Fruit fly (Drosophila melanogaster) whole organism, embryonic: ENCODE measurements around the gene hfp.

Experiments used
- Ada2b ChIP-seq: fragments of 200-800 bp; sonication (Bioruptor generic); IDR thresholded peaks from 2 replicates; pipeline ENCODE4 v1.3.6; 2022; ENCODE audit warnings: missing biosample characterization, missing genetic modification characterization
- Atf6 ChIP-seq: fragments of 200-800 bp; sonication (Bioruptor generic); IDR thresholded peaks from 2 replicates; pipeline ENCODE4 v1.3.6; 2022; ENCODE audit warnings: missing biosample characterization, missing genetic modification characterization
- Bdp1 ChIP-seq: fragments of 200-800 bp; sonication (Bioruptor generic); optimal IDR thresholded peaks from 3 replicates; lab custom pipeline; 2016; ENCODE audit warnings: missing biosample characterization, missing genetic modification characterization
- Bgb ChIP-seq: fragments of 200-800 bp; sonication (Bioruptor generic); IDR thresholded peaks from 2 replicates; pipeline ENCODE4 v1.3.6; 2022; ENCODE audit warnings: missing biosample characterization, missing genetic modification characterization; ENCODE audit not compliant: partially characterized antibody
- CG10267 ChIP-seq: fragments of 200-800 bp; sonication (Bioruptor generic); optimal IDR thresholded peaks from 2 replicates; lab custom pipeline; 2018; ENCODE audit warnings: missing biosample characterization, mild to moderate bottlenecking, missing genetic modification characterization, moderate library complexity
- CG10321 ChIP-seq: fragments of 200-800 bp; sonication (Bioruptor generic); IDR thresholded peaks from 2 replicates; pipeline ENCODE4 v1.3.6; 2022; ENCODE audit warnings: missing biosample characterization, missing genetic modification characterization
- CG11398 ChIP-seq: fragments of 200-800 bp; sonication (Bioruptor generic); optimal IDR thresholded peaks from 2 replicates; lab custom pipeline; 2016; ENCODE audit warnings: missing biosample characterization, missing genetic modification characterization
- CG11456 ChIP-seq: fragments of 200-800 bp; sonication (Bioruptor generic); IDR thresholded peaks from 3 replicates; pipeline ENCODE4 v1.3.6; 2022; ENCODE audit warnings: missing biosample characterization, missing genetic modification characterization
- CG11504 ChIP-seq: fragments of 200-800 bp; sonication (Bioruptor generic); optimal IDR thresholded peaks from 3 replicates; lab custom pipeline; 2019; ENCODE audit warnings: missing biosample characterization, mild to moderate bottlenecking, missing genetic modification characterization, moderate library complexity
- CG12299 ChIP-seq: fragments of 200-800 bp; sonication (Bioruptor generic); optimal IDR thresholded peaks from 2 replicates; lab custom pipeline; 2018; ENCODE audit warnings: missing biosample characterization, mild to moderate bottlenecking, missing genetic modification characterization
- CG13287 ChIP-seq: fragments of 200-800 bp; sonication (Bioruptor generic); IDR thresholded peaks from 2 replicates; pipeline ENCODE4 v1.3.6; 2022; ENCODE audit warnings: missing biosample characterization, missing genetic modification characterization; ENCODE audit not compliant: partially characterized antibody
- CG18619 ChIP-seq: fragments of 200-800 bp; sonication (Bioruptor generic); optimal IDR thresholded peaks from 3 replicates; lab custom pipeline; 2017; ENCODE audit warnings: missing biosample characterization, mild to moderate bottlenecking, missing genetic modification characterization
- CG2199 ChIP-seq: fragments of 200-800 bp; sonication (Bioruptor generic); IDR thresholded peaks from 3 replicates; pipeline ENCODE4 v1.3.6; 2022; ENCODE audit warnings: missing biosample characterization, missing genetic modification characterization
- CG3407 ChIP-seq: fragments of 200-800 bp; sonication (Bioruptor generic); optimal IDR thresholded peaks from 2 replicates; lab custom pipeline; 2018; ENCODE audit warnings: missing biosample characterization, mild to moderate bottlenecking, missing genetic modification characterization
- CG42726 ChIP-seq: fragments of 200-800 bp; sonication (Bioruptor generic); IDR thresholded peaks from 2 replicates; pipeline ENCODE4 v1.3.6; 2022; ENCODE audit warnings: missing biosample characterization, missing genetic modification characterization; ENCODE audit not compliant: partially characterized antibody
- CG6254 ChIP-seq: fragments of 200-800 bp; sonication (Bioruptor generic); optimal IDR thresholded peaks from 3 replicates; lab custom pipeline; 2017; ENCODE audit warnings: mild to moderate bottlenecking, missing biosample characterization, missing genetic modification reagents, missing genetic modification characterization
- CG6654 ChIP-seq: fragments of 200-800 bp; sonication (Bioruptor generic); optimal IDR thresholded peaks from 2 replicates; lab custom pipeline; 2017; ENCODE audit warnings: missing biosample characterization, mild to moderate bottlenecking, missing genetic modification characterization
- CG6689 ChIP-seq: fragments of 200-800 bp; sonication (Bioruptor generic); IDR thresholded peaks from 2 replicates; pipeline ENCODE4 v1.3.6; 2022; ENCODE audit warnings: missing biosample characterization, missing genetic modification characterization
- CG6765 ChIP-seq: fragments of 200-800 bp; sonication (Bioruptor generic); optimal IDR thresholded peaks from 3 replicates; lab custom pipeline; 2017; ENCODE audit warnings: missing biosample characterization, mild to moderate bottlenecking, missing genetic modification characterization
- CG7372 ChIP-seq: fragments of 200-800 bp; sonication (Bioruptor generic); IDR thresholded peaks from 2 replicates; pipeline ENCODE4 v1.3.6; 2022; ENCODE audit warnings: missing biosample characterization, missing genetic modification characterization
- CG8924 ChIP-seq: fragments of 200-800 bp; optimal IDR thresholded peaks from 3 replicates; lab custom pipeline; 2019; ENCODE audit warnings: missing biosample characterization, mild to moderate bottlenecking, missing genetic modification characterization, moderate library complexity
- CG9932 ChIP-seq: fragments of 200-800 bp; sonication (Bioruptor generic); IDR thresholded peaks from 2 replicates; pipeline ENCODE4 v1.3.6; 2022; ENCODE audit warnings: missing biosample characterization, missing genetic modification characterization
- Chrac-16 ChIP-seq: fragments of 200-800 bp; sonication (Bioruptor generic); optimal IDR thresholded peaks from 3 replicates; lab custom pipeline; 2016; ENCODE audit warnings: missing biosample characterization, missing genetic modification characterization
- Dbx ChIP-seq: fragments of 200-800 bp; sonication (Bioruptor generic); IDR thresholded peaks from 3 replicates; pipeline ENCODE4 v1.3.6; 2022; ENCODE audit warnings: missing biosample characterization, missing genetic modification characterization
- Dp ChIP-seq: fragments of 200-800 bp; sonication (Bioruptor generic); optimal IDR thresholded peaks from 2 replicates; lab custom pipeline; 2018; ENCODE audit warnings: missing biosample characterization, mild to moderate bottlenecking, missing genetic modification characterization, moderate library complexity
- Drgx ChIP-seq: fragments of 200-800 bp; sonication (Bioruptor generic); IDR thresholded peaks from 2 replicates; pipeline ENCODE4 v1.3.6; 2022; ENCODE audit warnings: missing biosample characterization, missing genetic modification characterization
- HLHmδ ChIP-seq: fragments of 200-800 bp; sonication (Bioruptor generic); optimal IDR thresholded peaks from 2 replicates; lab custom pipeline; 2018; ENCODE audit warnings: missing biosample characterization, mild to moderate bottlenecking, missing genetic modification characterization, moderate library complexity
- HmgZ ChIP-seq: fragments of 200-800 bp; sonication (Bioruptor generic); optimal IDR thresholded peaks from 2 replicates; lab custom pipeline; 2018; ENCODE audit warnings: missing biosample characterization, mild to moderate bottlenecking, missing genetic modification characterization
- Lim3 ChIP-seq: fragments of 200-800 bp; sonication (Bioruptor generic); IDR thresholded peaks from 2 replicates; pipeline ENCODE4 v1.3.6; 2022; ENCODE audit warnings: missing biosample characterization, missing genetic modification characterization
- Lpt ChIP-seq: fragments of >200 bp; optimal IDR thresholded peaks from 2 replicates; lab custom pipeline; 2018; ENCODE audit warnings: missing biosample characterization, missing genetic modification characterization
- Tbp ChIP-seq: fragments of >200 bp; optimal IDR thresholded peaks from 2 replicates; lab custom pipeline; 2018; ENCODE audit warnings: missing biosample characterization, missing genetic modification characterization
- bab2 ChIP-seq: fragments of 200-800 bp; sonication (Bioruptor generic); optimal IDR thresholded peaks from 2 replicates; lab custom pipeline; 2016; ENCODE audit warnings: missing biosample characterization, missing genetic modification characterization
- bsh ChIP-seq, 2 experiments: fragments of 200-800 bp; sonication (Bioruptor generic); optimal IDR thresholded peaks; 2 replicates each; lab custom pipeline; 2017 to 2018; ENCODE audit warnings: mild to moderate bottlenecking in 2 of 2, missing biosample characterization in 2 of 2, missing genetic modification characterization in 2 of 2, moderate library complexity in 1 of 2
- dmrt11E ChIP-seq: fragments of 200-800 bp; sonication (Bioruptor generic); optimal IDR thresholded peaks from 3 replicates; lab custom pipeline; 2018; ENCODE audit warnings: missing biosample characterization, mild to moderate bottlenecking, missing genetic modification characterization, moderate library complexity
- fd96Cb ChIP-seq: fragments of 200-800 bp; sonication (Bioruptor generic); optimal IDR thresholded peaks from 2 replicates; lab custom pipeline; 2018; ENCODE audit warnings: missing biosample characterization, mild to moderate bottlenecking, missing genetic modification characterization, moderate library complexity
- fu2 ChIP-seq: fragments of 200-800 bp; sonication (Bioruptor generic); optimal IDR thresholded peaks from 2 replicates; lab custom pipeline; 2016; ENCODE audit warnings: missing biosample characterization, missing genetic modification characterization
- gem ChIP-seq: fragments of 200-800 bp; sonication (Bioruptor generic); optimal IDR thresholded peaks from 2 replicates; lab custom pipeline; 2019; ENCODE audit warnings: missing biosample characterization, mild to moderate bottlenecking, missing genetic modification characterization, moderate library complexity
- gsb-n ChIP-seq: fragments of 200-800 bp; sonication (Bioruptor generic); optimal IDR thresholded peaks from 3 replicates; lab custom pipeline; 2018; ENCODE audit warnings: missing biosample characterization, mild to moderate bottlenecking, missing genetic modification characterization
- jing ChIP-seq: fragments of 200-800 bp; sonication (Bioruptor generic); optimal IDR thresholded peaks from 2 replicates; lab custom pipeline; 2018; ENCODE audit warnings: missing biosample characterization, mild to moderate bottlenecking, missing genetic modification characterization
- kni ChIP-seq: fragments of 200-800 bp; sonication (Bioruptor generic); optimal IDR thresholded peaks from 3 replicates; lab custom pipeline; 2017; ENCODE audit warnings: mild to moderate bottlenecking, missing biosample characterization, missing genetic modification reagents, missing genetic modification characterization
- pan ChIP-seq, 4 experiments: fragments of >200 bp in 3 of 4; fragments of 200-800 bp in 1 of 4; sonication (Bioruptor generic) in 1 of 4; optimal IDR thresholded peaks in 3 of 4; IDR thresholded peaks in 1 of 4; 2 replicates each; pipeline versions ENCODE4 v1.3.6 to Lab custom; 2017 to 2022; ENCODE audit warnings: missing biosample characterization in 2 of 4, missing genetic modification characterization in 2 of 4, mixed read lengths in 1 of 4
- pita ChIP-seq: fragments of 200-800 bp; sonication (Bioruptor generic); optimal IDR thresholded peaks from 2 replicates; lab custom pipeline; 2017; ENCODE audit warnings: missing biosample characterization, mild to moderate bottlenecking, missing genetic modification characterization
- row ChIP-seq: fragments of 200-800 bp; sonication (Bioruptor generic); IDR thresholded peaks from 3 replicates; pipeline ENCODE4 v1.3.6; 2022; ENCODE audit warnings: missing biosample characterization, missing genetic modification characterization
- run ChIP-seq: fragments of 200-800 bp; sonication (Bioruptor generic); optimal IDR thresholded peaks from 3 replicates; lab custom pipeline; 2018; ENCODE audit warnings: missing biosample characterization, mild to moderate bottlenecking, missing genetic modification characterization
- seq ChIP-seq: fragments of 200-800 bp; sonication (Bioruptor generic); IDR thresholded peaks from 2 replicates; pipeline ENCODE4 v1.3.6; 2022; ENCODE audit warnings: missing biosample characterization, missing genetic modification characterization
- sima ChIP-seq: fragments of 200-800 bp; sonication (Bioruptor generic); optimal IDR thresholded peaks from 2 replicates; lab custom pipeline; 2016; ENCODE audit warnings: missing biosample characterization, missing genetic modification characterization
- wor ChIP-seq: fragments of 200-800 bp; sonication (Bioruptor generic); IDR thresholded peaks from 2 replicates; pipeline ENCODE4 v1.3.6; 2022; ENCODE audit warnings: missing biosample characterization, missing genetic modification characterization
- zfh2 ChIP-seq: fragments of 200-800 bp; sonication (Bioruptor generic); optimal IDR thresholded peaks from 2 replicates; lab custom pipeline; 2016; ENCODE audit warnings: missing biosample characterization, missing genetic modification characterization

Gene hfp

DNA sequence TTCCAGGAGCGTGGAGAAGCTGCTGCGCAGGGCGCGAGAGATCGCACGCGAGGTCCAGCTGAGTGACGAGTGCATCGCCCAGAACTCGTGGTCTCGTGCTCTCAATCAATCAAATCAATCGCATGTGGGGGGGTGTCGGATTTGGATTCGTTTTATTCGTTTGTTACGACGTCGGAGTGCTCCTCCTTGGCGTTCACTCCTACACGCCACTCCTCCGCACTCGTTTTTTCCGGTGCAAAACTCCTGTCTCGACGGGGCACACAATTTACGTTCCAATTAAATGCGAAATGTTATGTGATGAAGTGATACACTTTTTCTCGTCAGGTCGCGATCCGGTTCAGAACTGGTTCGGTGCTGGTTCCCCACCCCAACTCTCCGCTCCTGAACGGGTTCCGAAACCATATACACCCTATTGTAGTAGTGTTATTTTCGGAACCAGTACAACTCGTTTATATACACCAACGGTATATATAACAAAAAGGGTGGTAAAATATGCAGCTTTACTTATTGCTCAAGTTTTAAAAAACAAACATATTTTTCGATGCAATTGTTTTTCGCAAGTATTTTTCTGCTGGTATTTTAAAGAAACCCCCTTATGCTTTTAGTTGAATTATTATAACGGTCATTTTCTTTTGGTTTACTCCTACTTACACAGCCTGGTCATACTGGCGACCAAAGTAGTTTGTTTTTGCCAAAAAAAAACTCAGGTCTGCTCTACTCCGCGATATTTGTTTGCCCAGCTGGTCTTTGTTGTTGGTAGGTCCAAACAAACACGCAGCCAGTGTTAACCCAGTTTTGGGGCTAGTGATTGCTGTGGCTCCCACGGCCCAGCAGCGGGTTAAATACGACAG, 34.3 kb upstream of the hfp start, which contains the start of the genes CG12091 and pns (continued):
- TF ChIP-seq CG10321 (GFP tag; lab: Robert Waterston, UW), result peak; percentile 25; the same call in 1 of the 2 replicates
- peak; percentile 60 for TF ChIP-seq Bdp1 (GFP tag; lab: Kevin White, UChicago)
- TF ChIP-seq pan (optimal IDR thresholded peaks at IDR 0.05; lab: Kevin White, UChicago), result no peak
- TF ChIP-seq pan (GFP tag; optimal IDR thresholded peaks at IDR 0.05 in 1 of 2, IDR thresholded peaks at IDR 0.05 in 1 of 2), result peak in 1 of 2 experiments; percentile 57
- TF ChIP-seq pita (GFP tag; lab: Kevin White, UChicago), result no peak
- peak; percentile 89 for TF ChIP-seq row (GFP tag; lab: Robert Waterston, UW)
- peak; percentile 40 for TF ChIP-seq sima (GFP tag; lab: Kevin White, UChicago)
- no peak for TF ChIP-seq Tbp
- TF ChIP-seq CG6254, result peak; percentile 100
- TF ChIP-seq zfh2 (GFP tag; lab: Kevin White, UChicago), result peak; percentile 48
- TF ChIP-seq CG10267, result peak; percentile 90
- TF ChIP-seq CG12299, result peak; percentile 42
- TF ChIP-seq Lpt (GFP tag; lab: Kevin White, UChicago), result no peak
- peak; percentile 64 for TF ChIP-seq dmrt11E
- peak; percentile 74 for TF ChIP-seq CG11456
- peak; percentile 44 for TF ChIP-seq CG18619
- peak; percentile 64 for TF ChIP-seq Chrac-16 (GFP tag; lab: Kevin White, UChicago)
- peak; percentile 11; the same call in 1 of the 2 replicates for TF ChIP-seq Ada2b (GFP tag; lab: Robert Waterston, UW)
- TF ChIP-seq CG3407 (GFP tag; lab: Kevin White, UChicago), result no peak
- TF ChIP-seq jing (GFP tag; lab: Kevin White, UChicago), result no peak
- TF ChIP-seq Lim3, result no peak
- TF ChIP-seq HmgZ (tag; lab: Kevin White, UChicago), result peak; percentile 37
- peak; percentile 60; the same call in 1 of the 2 replicates for TF ChIP-seq CG7372
- TF ChIP-seq CG9932 (GFP tag; lab: Robert Waterston, UW), result peak; percentile 77
- no peak for TF ChIP-seq CG11504 (tag; lab: Kevin White, UChicago)
- peak; percentile 14 for TF ChIP-seq Dp (GFP tag; lab: Kevin White, UChicago)
- peak; percentile 56 for TF ChIP-seq fd96Cb (tag; lab: Kevin White, UChicago)
- peak; percentile 98 for TF ChIP-seq kni (GFP tag; lab: Kevin White, UChicago)
- peak; percentile 78 for TF ChIP-seq gem (tag; lab: Kevin White, UChicago)
- peak; percentile 43; the same call in 1 of the 3 replicates for TF ChIP-seq Dbx (GFP tag; lab: Robert Waterston, UW)
- TF ChIP-seq run, result peak; percentile 62
- TF ChIP-seq CG13287 (GFP tag; lab: Robert Waterston, UW), result no peak; the same call in none of the 2 replicates
- no peak for TF ChIP-seq CG2199 (GFP tag; lab: Robert Waterston, UW)
- TF ChIP-seq wor, result peak; percentile 58
- peak; percentile 79 for TF ChIP-seq CG8924 (tag; lab: Kevin White, UChicago)
- no peak for TF ChIP-seq Drgx
- peak; percentile 46; the same call in 1 of the 2 replicates for TF ChIP-seq seq
- peak; percentile 44 for TF ChIP-seq Bgb (GFP tag; lab: Robert Waterston, UW)
- no peak for TF ChIP-seq CG42726 (GFP tag; lab: Robert Waterston, UW)
- peak; percentile 64 for TF ChIP-seq CG6689 (GFP tag; lab: Robert Waterston, UW)
- peak; percentile 63 for TF ChIP-seq fu2 (GFP tag; lab: Kevin White, UChicago)
- peak in 1 of 2 experiments; percentile 56 for TF ChIP-seq bsh (GFP tag; optimal IDR thresholded peaks at IDR 0.05; lab: Kevin White, UChicago)
- TF ChIP-seq CG6654, result no peak
- TF ChIP-seq CG6765 (GFP tag; lab: Kevin White, UChicago), result peak; percentile 61
- TF ChIP-seq Atf6, result 0 out of 2 replicates have a peak, but pooled peaks have one; percentile 62
- peak; percentile 78 for TF ChIP-seq bab2 (GFP tag; lab: Kevin White, UChicago)
- peak; percentile 68 for TF ChIP-seq CG11398 (GFP tag; lab: Kevin White, UChicago)
- peak; percentile 71 for TF ChIP-seq HLHmδ
- TF ChIP-seq gsb-n (tag; lab: Kevin White, UChicago), result peak; percentile 68
